Fruit fly (Drosophila melanogaster): ENCODE results near the gene CG8939.

CG8939 gene

dm6 chrX:15983501-15983900 lies 13.3 kb upstream of the CG8939 start, which contains the start of gene Slc25A46a (continued):
- no peak for TF ChIP-seq CG4730 (GFP tag; IDR thresholded peaks at IDR 0.05)
- no peak for TF ChIP-seq Usf (GFP tag; optimal IDR thresholded peaks at IDR 0.05)
- no peak for TF ChIP-seq Mes4 (GFP tag; optimal IDR thresholded peaks at IDR 0.05)
- TF ChIP-seq seq (GFP tag; IDR thresholded peaks at IDR 0.05): no peak
- TF ChIP-seq CG16815 (GFP tag; optimal IDR thresholded peaks at IDR 0.05): no peak
- TF ChIP-seq Dfd (GFP tag; optimal IDR thresholded peaks at IDR 0.05): no peak
- no peak for TF ChIP-seq tup (GFP tag; optimal IDR thresholded peaks at IDR 0.05)
- TF ChIP-seq MESR4 (GFP tag; optimal IDR thresholded peaks at IDR 0.05): peak; percentile 41
- no peak for TF ChIP-seq Rx (GFP tag; IDR thresholded peaks at IDR 0.05)
- no peak for TF ChIP-seq Hand (GFP tag; optimal IDR thresholded peaks at IDR 0.05)
- no peak for TF ChIP-seq CG31388 (GFP tag; optimal IDR thresholded peaks at IDR 0.05)
- TF ChIP-seq fd3F (GFP tag; optimal IDR thresholded peaks at IDR 0.05): no peak
- TF ChIP-seq CG16863 (GFP tag; optimal IDR thresholded peaks at IDR 0.05): no peak
- no peak for TF ChIP-seq rib (GFP tag; IDR thresholded peaks at IDR 0.05)
- TF ChIP-seq CG10462 (GFP tag; optimal IDR thresholded peaks at IDR 0.05): no peak
- TF ChIP-seq zfh1 (GFP tag; IDR thresholded peaks at IDR 0.05): no peak
- no peak for TF ChIP-seq Myb (GFP tag; optimal IDR thresholded peaks at IDR 0.05)
- no peak for TF ChIP-seq psq (GFP tag; optimal IDR thresholded peaks at IDR 0.05)
- no peak for TF ChIP-seq Pdp1 (GFP tag; optimal IDR thresholded peaks at IDR 0.05)
- TF ChIP-seq ttk (GFP tag; IDR thresholded peaks at IDR 0.05): no peak
- no peak for TF ChIP-seq Optix (GFP tag; IDR thresholded peaks at IDR 0.05)
- no peak for TF ChIP-seq ERR (GFP tag; optimal IDR thresholded peaks at IDR 0.05)
- no peak for TF ChIP-seq sr (GFP tag; IDR thresholded peaks at IDR 0.05)
- no peak for TF ChIP-seq CG17829 (tag; optimal IDR thresholded peaks at IDR 0.05)
- TF ChIP-seq CG6683 (GFP tag; optimal IDR thresholded peaks at IDR 0.05): no peak
- TF ChIP-seq zf30C (GFP tag; optimal IDR thresholded peaks at IDR 0.05): no peak
- no peak for TF ChIP-seq CG3847 (GFP tag; IDR thresholded peaks at IDR 0.05)
- no peak for TF ChIP-seq CG6854 (GFP tag; optimal IDR thresholded peaks at IDR 0.05)
- TF ChIP-seq ac (GFP tag; optimal IDR thresholded peaks at IDR 0.05): no peak
- no peak for TF ChIP-seq CG32767 (GFP tag; IDR thresholded peaks at IDR 0.05)
- no peak for TF ChIP-seq CG2889 (GFP tag; IDR thresholded peaks at IDR 0.05)
- TF ChIP-seq NC2β (GFP tag; optimal IDR thresholded peaks at IDR 0.05): no peak
- TF ChIP-seq Hmr (GFP tag; optimal IDR thresholded peaks at IDR 0.05): no peak
- no peak for TF ChIP-seq CG17385 (GFP tag; optimal IDR thresholded peaks at IDR 0.05)
- peak; percentile 65 for TF ChIP-seq row (GFP tag; IDR thresholded peaks at IDR 0.05)
- peak in 1 of 3 experiments; percentile 59 for TF ChIP-seq lola (GFP tag; optimal IDR thresholded peaks at IDR 0.05)
- no peak for TF ChIP-seq tna (GFP tag; IDR thresholded peaks at IDR 0.05; ENCODE audit: partially characterized antibody)
- TF ChIP-seq kni (GFP tag; optimal IDR thresholded peaks at IDR 0.05): no peak
- no peak for TF ChIP-seq tin (GFP tag; optimal IDR thresholded peaks at IDR 0.05)
- TF ChIP-seq yki (optimal IDR thresholded peaks at IDR 0.05): no peak
- no peak for TF ChIP-seq toy (GFP tag; IDR thresholded peaks at IDR 0.05)
- TF ChIP-seq B-H2 (GFP tag; optimal IDR thresholded peaks at IDR 0.05): no peak
- TF ChIP-seq Ssrp (tag; optimal IDR thresholded peaks at IDR 0.05): no peak
- no peak for TF ChIP-seq Hmx (GFP tag; optimal IDR thresholded peaks at IDR 0.05)
- TF ChIP-seq mam (GFP tag; optimal IDR thresholded peaks at IDR 0.05): no peak
- TF ChIP-seq CG6813 (GFP tag; optimal IDR thresholded peaks at IDR 0.05): no peak
- TF ChIP-seq CG12659 (GFP tag; optimal IDR thresholded peaks at IDR 0.05): peak; percentile 26
- TF ChIP-seq unpg (GFP tag; optimal IDR thresholded peaks at IDR 0.05): no peak
- TF ChIP-seq prd (optimal IDR thresholded peaks at IDR 0.05): no peak
- 0 out of 3 replicates have a peak, but pooled peaks have one; percentile 26 for TF ChIP-seq prd (GFP tag; IDR thresholded peaks at IDR 0.05)
- TF ChIP-seq Dll (GFP tag; IDR thresholded peaks at IDR 0.05; ENCODE audit: partially characterized antibody): no peak
- no peak for TF ChIP-seq CG13775 (GFP tag; optimal IDR thresholded peaks at IDR 0.05)
- TF ChIP-seq Spps (tag; optimal IDR thresholded peaks at IDR 0.05): no peak
